Worm (Caenorhabditis elegans): Measurements from ENCODE around the gene F41H10.5.
"Not testable (repeated sequence)": the region's sequence is repeated elsewhere in the genome, so short reads cannot be mapped to it uniquely, and the experiment has no call there.

F41H10.5 gene

DNA sequence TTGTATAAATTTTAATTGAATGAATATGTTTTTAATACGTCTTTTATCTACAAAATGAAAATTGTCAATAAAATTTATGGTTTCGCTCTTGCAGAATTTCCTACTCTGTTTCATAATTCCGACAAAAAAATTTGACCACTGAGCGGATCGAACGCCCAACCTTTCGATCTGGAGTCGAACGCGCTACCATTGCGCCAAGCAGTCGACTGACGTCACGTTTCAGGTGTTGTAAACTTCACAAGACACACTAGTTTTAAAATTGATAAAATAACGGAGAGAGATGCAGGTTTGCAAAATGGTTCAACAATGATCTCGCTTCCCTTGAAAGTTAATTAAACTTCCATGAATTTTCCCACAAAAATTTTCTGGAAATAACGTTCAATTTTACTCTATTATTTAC, 16.5 kb upstream of the F41H10.5 start:
- TF ChIP-seq T26A8.4 (GFP tag; IDR thresholded peaks at IDR 0.05) (0 out of 2 replicates have a peak, but pooled peaks have one; percentile 29), Y75B8A.6 (GFP tag; IDR thresholded peaks at IDR 0.05) (0 out of 2 replicates have a peak, but pooled peaks have one; percentile 48), ces-1 (GFP tag; optimal IDR thresholded peaks at IDR 0.05) (no peak), lin-38 (GFP tag; IDR thresholded peaks at IDR 0.05) (peak; percentile 54), pha-4 (GFP tag; IDR thresholded peaks at IDR 0.05) (peak; percentile 56; the same call in 1 of the 2 replicates), pha-4 (tag; optimal IDR thresholded peaks at IDR 0.05) (no peak), nhr-6 (tag; optimal IDR thresholded peaks at IDR 0.05) (peak; percentile 5), snpc-1.2 (GFP tag; IDR thresholded peaks at IDR 0.05) (peak; percentile 95), gei-8 (GFP tag; optimal IDR thresholded peaks at IDR 0.05) (no peak), dmd-6 (GFP tag; IDR thresholded peaks at IDR 0.05) (peak; percentile 57), nhr-102 (tag; optimal IDR thresholded peaks at IDR 0.05) (peak; percentile 4), daf-16 (GFP tag; optimal IDR thresholded peaks at IDR 0.05) (peak in 1 of 2 experiments; percentile 19), daf-16 (tag; optimal IDR thresholded peaks at IDR 0.05) (peak; percentile 55), daf-8 (GFP tag; IDR thresholded peaks at IDR 0.05) (no peak), hlh-30 (tag; optimal IDR thresholded peaks at IDR 0.05; ENCODE audit: insufficient read depth) (peak; percentile 54), arid-1 (GFP tag; conservative IDR thresholded peaks at IDR 0.05) (peak; percentile 53; the same call in 1 of the 2 replicates), aha-1 (tag) (peak; percentile 87), nhr-25 (tag; optimal IDR thresholded peaks at IDR 0.05; ENCODE audit: borderline replicate concordance, insufficient read depth) (no peak), unc-62 (GFP tag; optimal IDR thresholded peaks at IDR 0.05 in 1 of 2) (peak in 1 of 2 experiments; percentile 53), unc-62 (tag; optimal IDR thresholded peaks at IDR 0.05) (no peak), mes-2 (tag; optimal IDR thresholded peaks at IDR 0.05; ENCODE audit: poor library complexity, severe bottlenecking) (no peak), ceh-44 (GFP tag; IDR thresholded peaks at IDR 0.05) (peak; percentile 64; the same call in 1 of the 2 replicates), dve-1 (tag; optimal IDR thresholded peaks at IDR 0.05; ENCODE audit: insufficient read depth) (peak; percentile 63), hmg-1.1 (GFP tag; IDR thresholded peaks at IDR 0.05) (no peak)

DNA sequence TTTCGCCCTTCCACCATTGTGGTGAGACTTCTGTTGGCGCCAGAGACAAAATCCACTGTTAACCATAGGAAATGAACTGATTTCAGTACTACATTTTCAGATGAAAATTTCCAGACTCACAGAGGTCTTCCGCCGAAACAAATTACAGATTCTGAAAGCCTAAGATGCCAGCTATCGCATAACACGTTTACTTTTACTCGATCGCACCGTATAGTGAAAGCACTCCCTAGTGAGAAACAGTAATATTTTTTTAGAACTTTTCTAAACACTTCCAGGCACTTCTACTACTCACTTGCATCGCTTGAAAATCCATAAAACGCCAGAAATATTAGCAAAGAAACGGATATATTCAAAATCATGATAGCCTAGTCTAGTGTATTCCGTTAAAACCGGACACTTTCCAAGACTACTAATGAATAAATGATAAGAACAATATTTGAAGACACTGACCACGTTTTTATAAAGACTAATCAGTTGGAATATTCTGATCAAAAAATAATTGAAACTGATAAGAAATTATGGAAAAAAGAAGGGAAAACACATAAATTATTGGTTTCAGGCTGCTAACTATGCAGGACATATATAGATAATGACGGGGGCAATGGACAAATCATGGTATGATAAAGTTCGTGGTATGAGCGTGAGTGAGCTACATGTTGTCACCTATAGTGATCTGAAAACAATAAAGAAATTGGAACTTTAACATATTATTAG, 10.1 kb upstream of the F41H10.5 start, which contains the start of gene gba-4:
Gene gba-4, minus strand, starts transcription at position 418 of the 714 bp plus-strand sequence.
- TF ChIP-seq dve-1 (tag; optimal IDR thresholded peaks at IDR 0.05; ENCODE audit: insufficient read depth) = peak; percentile 74
- TF ChIP-seq nhr-28 (tag; optimal IDR thresholded peaks at IDR 0.05) = peak; percentile 35
- not testable (repeated sequence) for TF ChIP-seq daf-16 (GFP tag; optimal IDR thresholded peaks at IDR 0.05)
- TF ChIP-seq daf-16 (tag; optimal IDR thresholded peaks at IDR 0.05) = peak; percentile 40
- peak; percentile 30 for TF ChIP-seq hlh-11 (tag; optimal IDR thresholded peaks at IDR 0.05)
- TF ChIP-seq aha-1 (tag) = peak; percentile 83
- TF ChIP-seq pqm-1 (tag; optimal IDR thresholded peaks at IDR 0.05) = peak; percentile 84
- TF ChIP-seq dmd-6 (GFP tag; IDR thresholded peaks at IDR 0.05) = peak; percentile 62

DNA sequence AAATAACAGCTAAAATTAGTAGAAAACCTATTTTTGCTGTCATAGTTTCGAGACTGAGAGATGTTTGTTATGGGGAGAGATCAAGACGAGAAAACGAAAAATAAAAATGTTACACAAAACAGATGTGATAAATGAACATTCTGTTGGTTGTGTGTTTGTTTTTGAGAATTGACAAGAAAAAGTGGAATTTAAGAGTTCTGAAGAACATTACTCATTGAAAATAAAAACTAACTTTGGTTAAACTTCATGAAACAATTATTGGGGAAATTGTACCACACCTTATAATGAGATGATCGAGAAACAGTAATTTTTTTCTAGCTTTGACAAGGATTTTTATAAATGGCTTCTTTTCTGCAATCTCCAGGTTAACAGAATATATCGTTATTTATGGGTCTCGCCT, 7.3 kb upstream of the F41H10.5 start, which contains the start of gene Y4C6B.7:
Gene Y4C6B.7, minus strand, starts transcription at position 101 of the 400 bp plus-strand sequence.
- TF ChIP-seq aha-1 (tag) (peak; percentile 46), egl-43 (GFP tag; IDR thresholded peaks at IDR 0.05) (no peak), tra-1 (GFP tag; IDR thresholded peaks at IDR 0.05) (no peak), nhr-48 (tag; optimal IDR thresholded peaks at IDR 0.05) (no peak), ztf-7 (tag; optimal IDR thresholded peaks at IDR 0.05) (no peak), lin-15B (tag; optimal IDR thresholded peaks at IDR 0.05) (no peak)

DNA sequence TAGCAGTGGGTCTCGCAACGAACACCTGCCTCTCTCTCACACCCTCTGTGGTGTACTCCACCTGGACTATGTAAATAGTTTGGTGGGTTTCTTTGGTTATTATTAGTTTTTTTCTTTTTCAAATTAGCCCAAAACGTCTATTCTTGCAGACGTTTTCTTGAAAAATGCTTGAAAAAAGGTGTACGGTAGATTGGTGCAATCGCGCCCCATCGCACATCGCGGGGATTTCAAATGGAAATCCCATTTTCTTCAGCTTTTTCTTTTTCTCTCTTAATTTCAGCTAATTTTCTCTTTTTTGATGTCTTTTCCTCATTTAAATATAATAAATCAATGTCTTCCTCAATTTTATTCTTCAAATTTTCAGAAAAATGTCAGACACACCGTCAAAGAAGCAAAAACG, 6.6 kb upstream of the F41H10.5 start, which contains the start of gene Y4C6B.1:
Gene Y4C6B.1, plus strand, starts transcription at position 365 of the 400 bp plus-strand sequence.
- peak in 1 of 2 experiments; percentile 83 for TF ChIP-seq lsy-2 (tag; optimal IDR thresholded peaks at IDR 0.05)
- TF ChIP-seq nhr-25 (tag; optimal IDR thresholded peaks at IDR 0.05; ENCODE audit: borderline replicate concordance, insufficient read depth) = no peak
- peak; percentile 87 for TF ChIP-seq lin-38 (GFP tag; IDR thresholded peaks at IDR 0.05)

Data from whole organism, L4 larva.